Fruit fly (Drosophila melanogaster): ENCODE measurements around the gene Tektin-A.

Gene Tektin-A

dm6 chr2L:15853826-15854225 lies at the start of gene Tektin-A:
Gene Tektin-A, plus strand, starts transcription at chr2L:15854126.
- TF ChIP-seq CG17801 (GFP tag; optimal IDR thresholded peaks at IDR 0.05; ENCODE audit: partially characterized antibody), result no peak

DNA sequence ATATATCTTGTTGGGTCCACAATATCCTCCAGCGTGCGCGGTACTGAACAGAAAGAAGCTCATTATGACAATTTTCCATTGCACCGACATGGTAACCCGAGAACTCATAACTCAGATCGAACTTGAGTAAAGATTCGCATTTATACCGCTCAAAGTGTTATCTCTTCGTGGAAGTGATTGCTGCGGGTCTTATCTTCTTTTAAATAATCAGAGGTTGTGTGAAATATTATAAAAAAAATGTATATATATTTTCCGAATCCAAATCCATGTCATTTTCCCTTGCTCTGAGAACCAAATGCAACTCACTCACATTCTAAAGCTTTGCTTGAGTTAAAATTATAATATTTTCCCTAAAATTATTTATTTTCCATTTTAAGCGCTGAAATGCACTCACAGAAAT lies 41.9 kb upstream of the Tektin-A start, which contains the start of gene CG42876:
TSS of gene CG42876 (minus strand) at position 101 of the 400 bp plus-strand sequence.
- TF ChIP-seq CG17801 (GFP tag; optimal IDR thresholded peaks at IDR 0.05; ENCODE audit: partially characterized antibody), result no peak

DNA sequence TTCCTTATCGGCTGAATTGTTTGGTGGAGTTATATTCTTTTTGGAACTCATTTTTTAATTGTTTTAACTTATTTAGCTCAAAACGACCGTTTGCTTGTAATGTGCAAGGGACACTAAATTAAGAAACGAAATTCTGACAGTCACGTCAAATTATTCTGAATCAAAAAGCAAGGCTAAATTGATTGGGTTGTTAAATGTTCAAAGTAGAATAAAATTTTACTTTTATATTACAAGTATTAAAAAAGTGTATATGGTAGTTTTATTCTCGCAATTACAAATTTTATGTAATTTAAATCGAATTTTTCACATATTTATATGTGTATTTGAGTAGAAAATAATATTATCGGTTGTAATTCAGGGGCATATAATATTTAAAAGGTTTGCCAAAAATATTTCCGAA lies 18.4 kb upstream of the Tektin-A start, which contains the start of gene CG18518:
TSS of gene CG18518 (minus strand) at position 101 of the 400 bp plus-strand sequence.
- TF ChIP-seq CG17801 (GFP tag; optimal IDR thresholded peaks at IDR 0.05; ENCODE audit: partially characterized antibody), result no peak

DNA sequence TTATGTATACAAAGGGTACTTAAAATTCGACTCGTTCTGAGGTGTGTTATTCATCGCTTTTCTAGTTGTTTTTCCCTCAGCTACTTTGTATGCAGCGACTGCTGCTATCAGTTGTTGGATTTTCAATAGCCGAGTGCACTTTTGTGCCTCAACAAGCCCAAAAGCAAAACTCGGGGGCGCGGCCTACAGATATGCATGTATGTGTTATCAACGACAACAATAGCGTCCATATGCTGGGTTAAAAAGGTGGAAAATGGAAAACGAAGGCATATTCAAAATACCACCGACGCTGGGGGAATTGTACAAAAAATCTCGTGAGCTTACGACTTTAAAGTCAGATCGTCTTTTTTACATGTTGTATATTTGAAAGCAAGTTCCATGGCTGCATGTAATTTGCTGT lies 7.3 kb upstream of the Tektin-A start:
- TF ChIP-seq CG17801 (GFP tag; optimal IDR thresholded peaks at IDR 0.05; ENCODE audit: partially characterized antibody), result no peak

DNA sequence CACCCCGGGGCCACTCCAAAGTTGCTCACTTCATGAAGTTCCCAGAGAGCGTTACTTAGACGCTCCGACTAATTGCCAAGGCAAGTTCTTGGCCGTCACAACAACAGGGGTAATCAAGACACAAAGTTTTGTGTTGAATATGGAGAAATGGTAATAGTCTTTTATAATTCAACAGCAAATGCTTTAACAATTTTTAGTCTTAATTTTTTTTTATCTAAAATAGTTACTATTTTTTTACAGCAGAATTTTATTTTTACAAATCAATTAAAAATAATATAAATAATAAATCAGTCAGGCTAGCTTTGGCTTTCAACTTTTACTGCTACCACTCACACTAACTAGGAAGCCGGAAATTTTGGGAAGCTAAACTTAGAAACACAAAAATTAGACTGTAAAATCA lies 1.6 kb upstream of the Tektin-A start, which contains the start of gene CG13243:
TSS of gene CG13243 (plus strand) at position 301 of the 400 bp plus-strand sequence.
- no peak for TF ChIP-seq CG17801 (GFP tag; optimal IDR thresholded peaks at IDR 0.05; ENCODE audit: partially characterized antibody)

dm6 chr2L:15865361-15865760 lies 11.4 kb downstream of the Tektin-A start, which contains the start of gene CG42792:
Gene CG42792, minus strand, starts transcription at chr2L:15865461.
- no peak for TF ChIP-seq CG17801 (GFP tag; optimal IDR thresholded peaks at IDR 0.05; ENCODE audit: partially characterized antibody)

DNA sequence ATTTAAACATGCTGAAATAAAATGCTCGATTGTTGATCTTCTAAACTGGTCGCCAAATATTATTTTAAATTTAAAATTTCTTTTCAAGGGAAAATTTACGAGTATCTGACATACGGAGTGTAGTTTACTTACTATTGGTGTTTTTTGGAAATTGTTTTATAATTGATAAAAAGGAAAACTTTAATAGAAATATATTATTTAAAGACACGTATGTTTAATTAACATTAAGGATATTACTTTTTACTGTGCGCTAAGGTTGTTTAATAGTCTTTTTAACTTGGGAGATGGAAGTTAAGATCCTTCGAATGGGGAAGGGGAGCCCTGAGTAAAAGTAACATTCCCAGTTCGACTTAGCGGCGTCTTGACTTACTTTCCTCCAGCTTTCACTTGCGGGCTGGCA lies 26.1 kb downstream of the Tektin-A start, which contains the start of gene CG7653:
TSS of gene CG7653 (minus strand) at position 101 of the 400 bp plus-strand sequence.
- no peak for TF ChIP-seq CG17801 (GFP tag; optimal IDR thresholded peaks at IDR 0.05; ENCODE audit: partially characterized antibody)

- no peak for TF ChIP-seq CG17801 (GFP tag; optimal IDR thresholded peaks at IDR 0.05; ENCODE audit: partially characterized antibody)
Observed at dm6 chr2L:15883090-15883489, 29.2 kb downstream of the Tektin-A start, which contains the start of gene CG44475. Gene CG44475, minus strand, starts transcription at chr2L:15883190.

DNA sequence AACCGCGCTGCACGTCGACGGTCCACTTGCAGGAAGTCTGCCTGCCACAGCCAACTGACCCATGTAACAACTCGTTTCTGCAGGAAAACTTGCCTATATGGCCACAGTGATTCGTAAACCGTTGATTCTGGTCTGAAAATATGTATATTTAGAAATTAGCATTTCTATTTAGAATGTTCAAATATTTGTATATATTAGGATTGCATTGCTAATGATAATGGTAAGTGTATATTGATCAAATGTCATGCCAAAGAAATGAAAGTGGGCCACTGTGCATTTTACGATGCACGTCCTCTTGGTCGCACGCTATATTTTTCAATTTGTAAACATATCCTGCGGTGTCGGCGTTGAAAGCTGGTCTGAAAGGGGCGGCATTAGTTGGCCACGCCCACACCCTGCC lies 32.3 kb downstream of the Tektin-A start:
- no peak for TF ChIP-seq CG17801 (GFP tag; optimal IDR thresholded peaks at IDR 0.05; ENCODE audit: partially characterized antibody)

dm6 chr2L:15893711-15894110 lies 39.8 kb downstream of the Tektin-A start, which contains the start of gene Tep1:
Gene Tep1, minus strand, starts transcription at chr2L:15893811.
- no peak for TF ChIP-seq CG17801 (GFP tag; optimal IDR thresholded peaks at IDR 0.05; ENCODE audit: partially characterized antibody)

- no peak for TF ChIP-seq CG17801 (GFP tag; optimal IDR thresholded peaks at IDR 0.05; ENCODE audit: partially characterized antibody)
Observed at dm6 chr2L:15895154-15895553, 41.2 kb downstream of the Tektin-A start, which contains the start of gene CG31735. Gene CG31735, plus strand, starts transcription at chr2L:15895454.

DNA sequence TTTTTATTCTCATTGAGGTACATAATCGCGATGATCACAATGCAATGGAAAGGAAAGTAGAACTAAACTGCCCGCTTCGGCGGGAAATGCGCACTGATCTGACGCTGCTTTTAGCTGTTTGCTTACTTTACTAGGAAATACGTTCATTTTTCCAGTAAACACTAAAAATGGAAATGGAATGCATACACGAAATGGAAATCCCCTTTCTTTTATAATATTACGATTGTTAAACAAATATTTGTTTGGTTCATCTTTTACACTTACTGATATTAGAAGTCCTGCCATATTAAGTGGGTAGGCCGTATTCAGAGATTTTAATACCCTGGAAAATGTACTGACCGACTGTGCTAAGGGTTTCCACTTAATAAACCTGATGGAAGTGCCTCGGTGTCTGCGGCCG lies 46.5 kb downstream of the Tektin-A start, which contains the start of gene CG31823:
TSS of gene CG31823 (minus strand) at position 101 of the 400 bp plus-strand sequence.
- no peak for TF ChIP-seq CG17801 (GFP tag; optimal IDR thresholded peaks at IDR 0.05; ENCODE audit: partially characterized antibody)

DNA sequence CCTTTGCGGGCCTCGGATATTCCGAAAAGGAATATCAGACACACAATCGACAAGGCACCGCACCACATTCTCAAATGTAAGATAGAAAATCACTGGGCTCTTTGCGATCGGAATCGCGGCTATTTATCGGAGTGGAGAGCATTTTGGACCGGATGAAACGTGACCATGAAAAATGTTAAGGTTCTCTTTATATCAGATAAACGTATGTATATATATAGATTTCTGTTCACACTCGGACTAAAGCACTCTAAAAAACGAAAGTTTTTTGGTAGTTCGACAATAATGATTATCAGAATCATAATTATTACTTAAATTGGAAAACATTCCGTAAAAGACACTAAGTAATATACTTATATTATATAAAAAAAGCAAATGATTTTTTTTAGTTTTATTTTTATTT lies 48.4 kb downstream of the Tektin-A start, which contains the start of gene CG31821:
TSS of gene CG31821 (minus strand) at position 101 of the 400 bp plus-strand sequence.
- no peak for TF ChIP-seq CG17801 (GFP tag; optimal IDR thresholded peaks at IDR 0.05; ENCODE audit: partially characterized antibody)

DNA sequence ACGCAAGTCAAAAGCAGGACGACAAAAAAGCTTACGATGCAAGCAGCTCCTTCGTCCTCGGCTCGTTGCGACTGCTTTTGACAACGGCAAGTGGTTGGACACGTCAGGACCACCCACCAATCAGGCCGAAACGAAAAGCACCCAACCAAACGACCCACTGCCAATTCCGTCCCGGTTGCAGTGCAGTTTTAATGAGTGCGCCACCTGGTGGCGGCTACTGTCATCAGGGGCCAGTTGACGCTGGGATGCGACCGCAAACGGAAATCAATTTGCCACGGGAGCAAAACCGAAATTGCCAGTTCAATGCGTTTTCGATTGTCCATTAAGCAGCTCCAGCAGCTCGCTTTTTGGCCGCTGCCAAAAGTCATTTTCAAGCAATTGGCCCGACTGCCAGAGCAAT lies 49.8 kb downstream of the Tektin-A start:
- no peak for TF ChIP-seq CG17801 (GFP tag; optimal IDR thresholded peaks at IDR 0.05; ENCODE audit: partially characterized antibody)
